Fruit fly (Drosophila melanogaster) whole organism, adult: ENCODE measurements around the gene Sam-S.

Experiments used
- CG11617 ChIP-seq: fragments of 200-800 bp; sonication (Bioruptor generic); optimal IDR thresholded peaks from 2 replicates; lab custom pipeline; 2017; ENCODE audit warnings: mild to moderate bottlenecking, missing biosample characterization, missing genetic modification reagents, missing genetic modification characterization
- CG12768 ChIP-seq: fragments of 200-800 bp; sonication (Bioruptor generic); optimal IDR thresholded peaks from 2 replicates; lab custom pipeline; 2017; ENCODE audit warnings: missing biosample characterization, missing genetic modification characterization, mild to moderate bottlenecking, moderate library complexity, missing genetic modification reagents
- CG14711 ChIP-seq: fragments of 200-800 bp; sonication (Bioruptor generic); optimal IDR thresholded peaks from 2 replicates; lab custom pipeline; 2018; ENCODE audit warnings: missing biosample characterization, mild to moderate bottlenecking, missing genetic modification characterization, moderate library complexity
- CG1620 ChIP-seq: fragments of 200-800 bp; sonication (Bioruptor generic); optimal IDR thresholded peaks from 2 replicates; lab custom pipeline; 2016; ENCODE audit warnings: missing biosample characterization, missing genetic modification characterization
- CG33017 ChIP-seq: fragments of 200-800 bp; sonication (Bioruptor generic); optimal IDR thresholded peaks from 2 replicates; lab custom pipeline; 2018; ENCODE audit warnings: missing biosample characterization, mild to moderate bottlenecking, missing genetic modification characterization, moderate library complexity
- CG5204 ChIP-seq: fragments of 200-800 bp; sonication (Bioruptor generic); optimal IDR thresholded peaks from 2 replicates; lab custom pipeline; 2016; ENCODE audit warnings: missing biosample characterization, missing genetic modification characterization
- CG7045 ChIP-seq: fragments of 200-800 bp; sonication (Bioruptor generic); optimal IDR thresholded peaks from 2 replicates; lab custom pipeline; 2017; ENCODE audit warnings: missing biosample characterization, mild to moderate bottlenecking, missing genetic modification characterization
- CG7101 ChIP-seq: fragments of 200-800 bp; sonication (Bioruptor generic); optimal IDR thresholded peaks from 2 replicates; lab custom pipeline; 2018; ENCODE audit warnings: missing biosample characterization, mild to moderate bottlenecking, missing genetic modification characterization, moderate library complexity
- Clk ChIP-seq: fragments of 200-800 bp; sonication (Bioruptor generic); optimal IDR thresholded peaks from 2 replicates; lab custom pipeline; 2017; ENCODE audit warnings: missing biosample characterization, missing genetic modification characterization
- Crg-1 ChIP-seq: fragments of 200-800 bp; sonication (Bioruptor generic); optimal IDR thresholded peaks from 2 replicates; lab custom pipeline; 2016; ENCODE audit warnings: missing biosample characterization, missing genetic modification characterization
- Hr96 ChIP-seq: fragments of 200-800 bp; sonication (Bioruptor generic); optimal IDR thresholded peaks from 2 replicates; lab custom pipeline; 2016; ENCODE audit warnings: missing biosample characterization, missing genetic modification characterization
- Mnt ChIP-seq: fragments of 200-800 bp; sonication (Bioruptor generic); optimal IDR thresholded peaks from 2 replicates; lab custom pipeline; 2016; ENCODE audit warnings: missing biosample characterization, mild to moderate bottlenecking, missing genetic modification characterization
- bab1 ChIP-seq: fragments of 200-800 bp; sonication (Bioruptor generic); optimal IDR thresholded peaks from 3 replicates; lab custom pipeline; 2019; ENCODE audit warnings: missing biosample characterization, mild to moderate bottlenecking, missing genetic modification characterization, moderate library complexity
- cic ChIP-seq: fragments of 200-800 bp; sonication (Bioruptor generic); optimal IDR thresholded peaks from 2 replicates; lab custom pipeline; 2017; ENCODE audit warnings: missing biosample characterization, mild to moderate bottlenecking, missing genetic modification characterization, moderate library complexity
- cnc ChIP-seq, 2 experiments: fragments of >200 bp; optimal IDR thresholded peaks; 2 replicates each; lab custom pipeline; 2017
- kay ChIP-seq: fragments of 200-800 bp; sonication (Bioruptor generic); peaks from one replicate; lab custom pipeline; 2016; ENCODE audit warnings: missing biosample characterization, missing genetic modification characterization, borderline replicate concordance
- ovo ChIP-seq: fragments of 200-800 bp; sonication (Bioruptor generic); optimal IDR thresholded peaks from 2 replicates; lab custom pipeline; 2016; ENCODE audit warnings: missing biosample characterization, missing genetic modification characterization
- pad ChIP-seq: fragments of 200-800 bp; sonication (Bioruptor generic); optimal IDR thresholded peaks from 3 replicates; lab custom pipeline; 2017; ENCODE audit warnings: missing biosample characterization, missing genetic modification characterization, mild to moderate bottlenecking, moderate library complexity, missing genetic modification reagents
- tj ChIP-seq: fragments of 200-800 bp; sonication (Bioruptor generic); optimal IDR thresholded peaks from 3 replicates; lab custom pipeline; 2017; ENCODE audit warnings: missing biosample characterization, mild to moderate bottlenecking, missing genetic modification characterization, moderate library complexity
- toe ChIP-seq: fragments of 200-800 bp; sonication (Bioruptor generic); optimal IDR thresholded peaks from 2 replicates; lab custom pipeline; 2016; ENCODE audit warnings: missing biosample characterization, missing genetic modification characterization

Gene Sam-S

dm6 chr2L:106540-106939, at the start of gene Sam-S, which contains the start of gene Nhe1:
Gene Sam-S, plus strand, starts transcription at chr2L:106903.
Gene Nhe1, minus strand, starts transcription at chr2L:106732.
- TF ChIP-seq bab1 (GFP tag; lab: Kevin White, UChicago) (peak; percentile 10), kay (GFP tag; lab: Kevin White, UChicago) (peak; percentile 81), cic (GFP tag; lab: Kevin White, UChicago) (no peak), ovo (GFP tag; lab: Kevin White, UChicago) (no peak)

DNA sequence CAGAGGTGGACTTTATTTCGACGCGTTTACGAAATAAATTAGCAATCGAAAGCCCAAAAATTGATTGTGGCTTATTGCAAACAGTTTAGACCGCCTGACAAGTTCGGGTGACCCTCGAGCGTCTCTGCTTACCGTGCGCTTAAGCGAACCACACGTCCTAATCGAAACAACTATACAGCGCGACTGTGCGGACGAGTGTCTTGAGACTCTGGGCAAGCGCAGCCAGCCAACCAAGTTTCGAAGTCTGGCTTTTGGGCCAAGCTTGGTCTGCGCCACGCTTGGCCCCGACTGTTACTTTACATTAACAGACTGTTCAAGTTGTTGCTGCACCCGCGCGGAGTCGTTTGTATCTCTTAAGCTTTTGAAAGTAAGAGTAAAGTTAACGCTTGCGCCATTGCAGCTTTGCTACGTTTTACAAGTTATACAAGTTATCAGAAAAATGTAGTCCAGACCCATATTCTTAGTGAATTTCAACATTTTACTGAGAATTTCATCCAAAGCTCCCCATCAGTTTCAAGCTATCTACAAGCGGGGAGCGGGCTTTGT, 47.6 kb upstream of the Sam-S start:
- TF ChIP-seq cnc (optimal IDR thresholded peaks at IDR 0.05; lab: Kevin White, UChicago) = no peak
- no peak for TF ChIP-seq CG7045 (GFP tag; lab: Kevin White, UChicago)
- TF ChIP-seq CG11617 (GFP tag; lab: Kevin White, UChicago) = no peak

DNA sequence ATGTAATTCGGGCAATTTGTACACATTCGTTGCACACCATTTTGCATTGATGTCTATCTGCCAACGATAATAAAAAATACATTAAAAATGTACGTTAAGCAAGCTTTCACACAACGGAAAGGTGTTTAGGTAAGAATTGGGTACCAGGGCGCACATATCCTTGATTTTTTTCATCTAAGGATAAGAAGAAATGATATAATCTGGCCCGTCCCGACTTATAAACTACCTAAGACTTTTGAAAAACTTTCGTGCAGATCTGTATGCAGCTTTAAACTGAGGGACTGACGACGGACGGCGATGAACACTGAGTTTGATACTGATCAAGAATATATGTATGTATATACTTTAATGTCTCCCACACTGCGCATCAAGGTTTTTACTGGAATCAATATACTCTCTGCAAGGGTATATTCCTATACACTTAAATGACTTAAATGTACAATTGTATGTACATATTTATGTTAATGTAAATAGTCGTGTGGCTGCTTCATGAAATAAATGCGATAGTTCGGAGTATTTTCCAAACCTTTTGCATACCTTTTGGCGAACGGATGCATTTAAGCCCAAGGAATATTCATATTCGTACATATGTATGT, 41.3 kb upstream of the Sam-S start, which contains the start of gene Cda5:
TSS of gene Cda5 (minus strand) at position 51 of the 596 bp plus-strand sequence.
- no peak for TF ChIP-seq cic (GFP tag; lab: Kevin White, UChicago)

DNA sequence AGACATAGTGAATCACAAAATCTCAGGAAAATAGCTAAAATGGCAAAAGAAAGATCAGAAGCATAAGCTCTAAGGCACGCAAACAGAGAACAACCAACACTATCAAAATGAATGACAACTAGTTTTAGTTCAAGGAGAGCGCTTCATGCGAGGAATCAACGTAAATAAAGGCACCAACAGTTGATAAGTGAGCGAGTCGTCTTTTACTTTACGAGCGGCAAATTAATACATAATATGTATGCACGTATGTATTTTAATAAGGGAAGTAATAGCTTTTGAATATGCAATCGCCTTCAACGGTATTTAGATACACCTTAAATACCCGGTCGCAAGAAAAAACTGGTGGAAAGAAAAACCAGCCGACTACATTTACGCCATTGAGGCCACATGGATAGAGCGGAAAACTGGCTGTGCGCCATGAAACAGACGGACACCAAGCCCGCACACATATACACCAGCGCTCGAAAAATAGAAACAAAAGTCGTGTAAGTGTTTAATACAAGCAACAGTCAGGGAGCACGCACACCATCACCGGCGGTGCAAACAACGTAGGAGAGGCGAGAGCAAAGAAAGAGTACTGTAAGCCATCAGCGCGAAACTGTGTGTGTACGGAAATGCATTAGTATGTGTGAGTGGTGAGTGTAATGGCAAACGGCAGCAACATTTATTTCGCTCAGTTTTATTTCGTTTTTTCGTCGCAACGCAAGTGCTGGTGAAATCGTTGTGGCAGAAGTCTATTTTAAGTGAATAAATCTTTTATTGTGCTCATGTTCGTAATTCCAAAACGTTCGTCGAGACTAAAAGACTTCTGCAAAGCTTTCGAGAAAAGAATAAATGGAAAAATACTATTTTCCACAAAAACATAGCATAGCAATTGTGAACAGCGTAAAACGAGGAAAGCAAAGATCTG, 40.1 kb upstream of the Sam-S start, which contains the start of gene dbr:
TSS of gene dbr (plus strand) at position 114 of the 910 bp plus-strand sequence.
- peak; percentile 70 for TF ChIP-seq tj (GFP tag; lab: Kevin White, UChicago)
- TF ChIP-seq Hr96 (GFP tag; lab: Kevin White, UChicago) = no peak
- no peak for TF ChIP-seq Clk (GFP tag; lab: Kevin White, UChicago)
- peak; percentile 71 for TF ChIP-seq cic (GFP tag; lab: Kevin White, UChicago)
- TF ChIP-seq CG14711 (tag; lab: Kevin White, UChicago) = no peak
- no peak for TF ChIP-seq CG5204 (GFP tag; lab: Kevin White, UChicago)
- peak; percentile 19 for TF ChIP-seq CG1620 (GFP tag; lab: Kevin White, UChicago)
- peak; percentile 44 for TF ChIP-seq pad
- TF ChIP-seq CG7101 (tag; lab: Kevin White, UChicago) = peak; percentile 22
- peak; percentile 68 for TF ChIP-seq CG11617 (GFP tag; lab: Kevin White, UChicago)
- no peak for TF ChIP-seq bab1 (GFP tag; lab: Kevin White, UChicago)
- peak; percentile 29 for TF ChIP-seq CG7045 (GFP tag; lab: Kevin White, UChicago)
- no peak for TF ChIP-seq Crg-1 (GFP tag; lab: Kevin White, UChicago)
- peak; percentile 37 for TF ChIP-seq CG12768
- no peak for TF ChIP-seq CG33017 (tag; lab: Kevin White, UChicago)
- peak; percentile 19 for TF ChIP-seq ovo (GFP tag; lab: Kevin White, UChicago)
- TF ChIP-seq cnc (optimal IDR thresholded peaks at IDR 0.05; lab: Kevin White, UChicago) = no peak
- peak; percentile 37 for TF ChIP-seq kay (GFP tag; lab: Kevin White, UChicago)
- TF ChIP-seq Mnt (GFP tag; lab: Kevin White, UChicago) = peak; percentile 30
- TF ChIP-seq toe (GFP tag; lab: Kevin White, UChicago) = no peak

dm6 chr2L:67279-67657, 39.4 kb upstream of the Sam-S start:
- TF ChIP-seq cic (GFP tag; lab: Kevin White, UChicago) (peak; percentile 11), ovo (GFP tag; lab: Kevin White, UChicago) (no peak), kay (GFP tag; lab: Kevin White, UChicago) (peak; percentile 45), Crg-1 (GFP tag; lab: Kevin White, UChicago) (no peak), CG1620 (GFP tag; lab: Kevin White, UChicago) (no peak)

DNA sequence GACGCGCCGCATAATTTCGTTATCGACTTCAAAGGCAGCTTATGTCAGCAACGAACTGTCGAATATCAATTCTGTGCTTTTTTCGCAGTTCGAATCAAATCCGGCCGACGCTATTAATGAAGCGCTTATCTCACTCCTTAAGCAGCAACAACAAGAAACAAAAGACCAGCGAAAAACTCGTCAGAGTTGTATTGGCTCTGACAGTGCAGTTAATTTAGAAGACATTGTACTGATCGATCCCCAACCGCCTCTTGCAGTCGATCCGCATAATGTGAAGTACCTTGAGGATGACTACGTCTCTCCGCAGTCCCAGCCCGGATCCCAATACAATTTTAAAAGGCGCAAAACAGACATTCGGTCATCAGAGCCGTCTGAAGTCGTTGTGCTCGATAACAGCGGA, 37.1 kb upstream of the Sam-S start:
- TF ChIP-seq kay (GFP tag; lab: Kevin White, UChicago) (peak; percentile 46), CG7045 (GFP tag; lab: Kevin White, UChicago) (no peak), CG12768 (no peak), Hr96 (GFP tag; lab: Kevin White, UChicago) (no peak)

dm6 chr2L:71457-71856, 35.2 kb upstream of the Sam-S start, which contains the start of gene galectin:
Gene galectin, plus strand, starts transcription at chr2L:71757.
- TF ChIP-seq kay (GFP tag; lab: Kevin White, UChicago) (peak; percentile 86), cic (GFP tag; lab: Kevin White, UChicago) (peak; percentile 9), CG14711 (tag; lab: Kevin White, UChicago) (no peak)
